Worm (Caenorhabditis elegans): ENCODE measurements around the gene T12A2.3.

DNA sequence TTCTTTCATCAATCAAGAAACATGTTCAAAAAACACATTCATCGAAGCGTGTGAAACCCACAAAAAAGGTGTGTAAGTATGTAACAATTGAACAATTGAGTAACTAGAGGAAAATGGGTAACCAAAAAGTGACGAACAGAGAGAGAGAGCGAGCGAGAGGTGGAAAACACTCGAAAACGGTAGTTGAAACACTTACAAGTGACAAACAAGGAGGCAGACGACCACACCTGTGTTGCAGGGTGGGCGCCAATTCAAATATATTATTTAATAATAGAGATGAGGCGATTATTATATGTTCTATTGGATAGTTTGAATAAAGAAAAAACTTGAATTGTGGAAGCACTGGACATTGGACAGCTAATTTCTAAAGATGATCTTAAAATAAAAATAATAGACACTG, 48.7 kb downstream of the T12A2.3 start:
- TF ChIP-seq nhr-76 (tag; optimal IDR thresholded peaks at IDR 0.05): no peak
- TF ChIP-seq lin-15B (tag; optimal IDR thresholded peaks at IDR 0.05): peak; percentile 16

Data from whole organism, L1 larva.